Fruit fly (Drosophila melanogaster): Measurements from ENCODE around the gene fusl.

The fusl gene

DNA sequence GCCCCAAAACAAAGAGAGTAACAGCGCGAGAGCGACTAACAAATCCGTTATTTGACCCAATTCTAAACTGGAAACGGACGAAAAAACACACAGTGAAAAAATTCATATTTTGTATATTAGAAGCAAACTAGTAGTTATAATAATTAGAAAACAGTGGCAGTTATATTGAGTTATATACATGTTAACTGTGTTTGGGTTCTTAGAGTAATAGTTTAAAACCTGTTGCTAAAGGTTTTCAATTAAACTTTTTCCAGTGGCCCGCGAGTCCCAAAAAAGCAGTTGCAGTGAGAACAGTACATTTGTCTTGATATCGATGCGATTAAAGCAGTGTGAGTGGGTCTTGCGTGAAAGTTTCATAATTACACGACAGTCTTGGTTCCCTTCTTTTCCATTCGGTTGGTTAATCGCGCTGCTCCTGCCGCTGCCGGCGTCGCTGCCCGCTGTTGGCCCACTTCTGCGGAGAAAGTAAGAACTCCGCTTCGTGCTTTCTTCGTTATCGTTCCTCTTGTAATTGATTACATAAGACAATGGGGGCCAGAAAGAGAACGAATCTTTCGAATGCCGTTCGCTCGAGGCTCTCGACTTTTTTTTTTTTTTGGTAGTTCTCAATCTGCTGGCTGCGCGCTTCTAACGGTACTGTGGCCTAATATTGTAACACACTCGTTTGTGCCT, 40.4 kb downstream of the fusl start:
- TF ChIP-seq Snoo (tag; optimal IDR thresholded peaks at IDR 0.05) (peak; percentile 91), Pif1A (GFP tag; optimal IDR thresholded peaks at IDR 0.05) (peak; percentile 4), CG12605 (GFP tag; IDR thresholded peaks at IDR 0.05) (no peak), CG9948 (tag; optimal IDR thresholded peaks at IDR 0.05) (no peak), CG8301 (tag; optimal IDR thresholded peaks at IDR 0.05) (peak; percentile 83), rn (GFP tag; IDR thresholded peaks at IDR 0.05) (no peak), Pif1B (GFP tag; optimal IDR thresholded peaks at IDR 0.05) (peak; percentile 28), CG13204 (GFP tag; optimal IDR thresholded peaks at IDR 0.05) (no peak), CG10348 (GFP tag; IDR thresholded peaks at IDR 0.05) (no peak), D1 (tag; optimal IDR thresholded peaks at IDR 0.05) (no peak), CG32121 (GFP tag; IDR thresholded peaks at IDR 0.05) (peak; percentile 34; the same call in 1 of the 2 replicates), Ets98B (GFP tag; IDR thresholded peaks at IDR 0.05) (0 out of 2 replicates have a peak, but pooled peaks have one; percentile 25), CG14655 (GFP tag; optimal IDR thresholded peaks at IDR 0.05) (peak; percentile 54), fd96Ca (GFP tag; IDR thresholded peaks at IDR 0.05) (0 out of 3 replicates have a peak, but pooled peaks have one; percentile 23)

DNA sequence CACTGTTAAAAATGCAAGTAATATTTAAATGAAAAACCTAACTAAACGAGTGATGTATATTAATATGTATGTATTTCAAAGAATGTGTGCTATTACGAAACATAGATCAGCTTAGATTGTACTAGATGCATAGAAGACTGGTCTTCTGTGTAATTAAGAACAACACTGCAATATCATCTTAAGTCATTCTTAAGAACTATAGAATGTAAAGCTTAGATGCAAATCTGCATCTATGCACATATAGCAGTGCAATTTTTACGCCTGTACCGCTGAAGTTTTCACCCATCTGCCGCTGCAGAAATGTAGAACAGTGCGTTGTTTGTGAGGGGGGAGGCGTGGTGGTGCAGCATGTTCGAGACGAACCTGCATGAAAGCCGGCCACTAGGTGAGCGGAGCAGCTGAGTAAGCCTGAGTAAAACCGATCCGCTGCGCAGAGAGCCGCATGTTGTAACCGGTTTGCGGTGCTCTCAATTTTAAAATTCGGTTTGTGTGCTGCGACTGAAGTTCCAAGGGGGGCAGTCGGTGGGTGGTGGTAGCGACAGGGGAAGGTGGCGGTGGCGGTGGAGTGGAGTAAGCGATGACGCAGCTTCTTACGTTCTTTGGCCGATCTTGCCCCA, 41.1 kb downstream of the fusl start:
- peak; percentile 85 for TF ChIP-seq Pif1A (GFP tag; optimal IDR thresholded peaks at IDR 0.05)
- peak; percentile 81 for TF ChIP-seq CG14655 (GFP tag; optimal IDR thresholded peaks at IDR 0.05)
- TF ChIP-seq gl (tag; optimal IDR thresholded peaks at IDR 0.05), result peak; percentile 86
- TF ChIP-seq CG34367 (tag; optimal IDR thresholded peaks at IDR 0.05), result peak; percentile 88
- TF ChIP-seq CG13204 (GFP tag; optimal IDR thresholded peaks at IDR 0.05), result peak; percentile 96
- TF ChIP-seq rn (GFP tag; IDR thresholded peaks at IDR 0.05), result 0 out of 2 replicates have a peak, but pooled peaks have one; percentile 16
- TF ChIP-seq CG12605 (GFP tag; IDR thresholded peaks at IDR 0.05), result no peak
- TF ChIP-seq CG8301 (tag; optimal IDR thresholded peaks at IDR 0.05), result peak; percentile 88
- no peak for TF ChIP-seq fd96Ca (GFP tag; IDR thresholded peaks at IDR 0.05)
- TF ChIP-seq CG15710 (tag; optimal IDR thresholded peaks at IDR 0.05), result peak; percentile 91
- peak; percentile 96 for TF ChIP-seq CG8159 (tag; optimal IDR thresholded peaks at IDR 0.05)
- no peak for TF ChIP-seq CG32121 (GFP tag; IDR thresholded peaks at IDR 0.05)
- peak; percentile 89 for TF ChIP-seq CG9948 (tag; optimal IDR thresholded peaks at IDR 0.05)
- TF ChIP-seq CG10348 (GFP tag; IDR thresholded peaks at IDR 0.05), result no peak
- peak; percentile 84 for TF ChIP-seq D1 (tag; optimal IDR thresholded peaks at IDR 0.05)
- no peak for TF ChIP-seq Ets98B (GFP tag; IDR thresholded peaks at IDR 0.05)
- TF ChIP-seq CG17806 (tag; optimal IDR thresholded peaks at IDR 0.05), result peak; percentile 94
- TF ChIP-seq EcR (GFP tag; optimal IDR thresholded peaks at IDR 0.05), result peak; percentile 83
- TF ChIP-seq Pif1B (GFP tag; optimal IDR thresholded peaks at IDR 0.05), result peak; percentile 78
- no peak for TF ChIP-seq Snoo (tag; optimal IDR thresholded peaks at IDR 0.05)
- no peak; the same call in 2 of the 3 replicates for TF ChIP-seq CG4496 (GFP tag; IDR thresholded peaks at IDR 0.05)

DNA sequence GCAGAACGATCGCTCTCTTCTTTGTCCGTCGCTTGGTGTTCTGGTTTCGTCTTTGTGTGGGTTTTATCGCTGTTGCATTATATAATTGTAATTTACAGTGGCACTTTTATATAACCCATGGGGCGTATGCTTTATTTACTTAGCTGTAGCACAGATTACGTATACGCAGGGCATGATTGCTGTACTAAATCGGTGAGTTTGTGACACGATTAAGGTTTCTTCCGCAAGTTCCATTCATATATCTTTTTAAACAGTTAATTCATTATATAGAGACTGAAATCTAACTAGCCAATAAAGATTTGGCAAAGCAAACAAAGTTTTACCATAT, 42.7 kb downstream of the fusl start:
- TF ChIP-seq CG17806 (tag; optimal IDR thresholded peaks at IDR 0.05) (no peak), EcR (GFP tag; optimal IDR thresholded peaks at IDR 0.05) (no peak), Pif1A (GFP tag; optimal IDR thresholded peaks at IDR 0.05) (peak; percentile 3), CG15710 (tag; optimal IDR thresholded peaks at IDR 0.05) (no peak), CG13204 (GFP tag; optimal IDR thresholded peaks at IDR 0.05) (no peak), Pif1B (GFP tag; optimal IDR thresholded peaks at IDR 0.05) (no peak), rn (GFP tag; IDR thresholded peaks at IDR 0.05) (no peak), CG10348 (GFP tag; IDR thresholded peaks at IDR 0.05) (no peak), Snoo (tag; optimal IDR thresholded peaks at IDR 0.05) (no peak)

DNA sequence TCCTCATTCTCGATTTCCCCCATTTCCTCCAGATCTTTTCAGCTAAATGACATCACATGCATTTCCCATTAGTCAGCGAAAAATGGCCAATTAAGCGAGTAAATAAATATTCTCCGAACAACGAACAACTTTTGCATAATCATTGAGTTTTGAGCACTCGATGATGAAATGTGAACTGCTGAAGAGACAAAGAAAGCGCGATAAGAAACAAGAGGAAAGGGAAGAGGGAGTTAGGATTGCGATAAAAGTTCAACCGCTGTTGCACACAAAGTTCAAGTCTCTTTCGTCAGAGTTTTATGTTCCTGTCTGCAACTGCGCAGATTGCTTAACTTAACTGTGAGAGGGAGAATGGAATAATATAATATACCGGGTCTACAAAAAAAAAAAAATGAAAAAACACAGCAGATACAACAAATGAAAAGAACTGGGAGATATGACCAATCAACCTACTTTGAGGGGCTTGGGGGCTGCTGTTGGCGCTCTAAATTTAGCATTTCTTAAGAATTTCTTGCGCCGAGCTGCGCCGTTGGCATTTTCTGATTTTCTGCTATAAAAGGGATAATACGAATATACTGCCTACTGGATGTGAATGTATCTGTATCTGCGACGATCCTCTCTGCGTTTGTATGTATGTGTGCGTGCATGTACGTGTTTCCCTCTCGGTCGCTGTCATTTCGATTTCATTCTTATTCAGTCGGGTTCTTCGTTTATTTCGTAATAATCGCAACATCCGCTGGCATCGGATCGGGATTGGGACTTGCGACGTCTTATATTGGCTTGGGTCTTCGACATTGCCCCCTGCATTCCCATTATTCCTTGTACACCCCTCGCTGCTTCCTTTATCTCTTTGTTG, 43.3 kb downstream of the fusl start:
- TF ChIP-seq EcR (GFP tag; optimal IDR thresholded peaks at IDR 0.05) (peak; percentile 98), Pif1B (GFP tag; optimal IDR thresholded peaks at IDR 0.05) (peak; percentile 63), CG12605 (GFP tag; IDR thresholded peaks at IDR 0.05) (peak; percentile 23; the same call in 1 of the 2 replicates), CG17806 (tag; optimal IDR thresholded peaks at IDR 0.05) (no peak), Ets98B (GFP tag; IDR thresholded peaks at IDR 0.05) (0 out of 2 replicates have a peak, but pooled peaks have one; percentile 8), CG14655 (GFP tag; optimal IDR thresholded peaks at IDR 0.05) (peak; percentile 8), CG8159 (tag; optimal IDR thresholded peaks at IDR 0.05) (peak; percentile 14), CG4496 (GFP tag; IDR thresholded peaks at IDR 0.05) (peak; percentile 22; the same call in 1 of the 3 replicates), rn (GFP tag; IDR thresholded peaks at IDR 0.05) (no peak), CG9948 (tag; optimal IDR thresholded peaks at IDR 0.05) (no peak), CG10348 (GFP tag; IDR thresholded peaks at IDR 0.05) (no peak), CG8301 (tag; optimal IDR thresholded peaks at IDR 0.05) (no peak), fd96Ca (GFP tag; IDR thresholded peaks at IDR 0.05) (no peak; the same call in 2 of the 3 replicates), Snoo (tag; optimal IDR thresholded peaks at IDR 0.05) (no peak), gl (tag; optimal IDR thresholded peaks at IDR 0.05) (peak; percentile 20), CG13204 (GFP tag; optimal IDR thresholded peaks at IDR 0.05) (peak; percentile 79), CG15710 (tag; optimal IDR thresholded peaks at IDR 0.05) (no peak)

DNA sequence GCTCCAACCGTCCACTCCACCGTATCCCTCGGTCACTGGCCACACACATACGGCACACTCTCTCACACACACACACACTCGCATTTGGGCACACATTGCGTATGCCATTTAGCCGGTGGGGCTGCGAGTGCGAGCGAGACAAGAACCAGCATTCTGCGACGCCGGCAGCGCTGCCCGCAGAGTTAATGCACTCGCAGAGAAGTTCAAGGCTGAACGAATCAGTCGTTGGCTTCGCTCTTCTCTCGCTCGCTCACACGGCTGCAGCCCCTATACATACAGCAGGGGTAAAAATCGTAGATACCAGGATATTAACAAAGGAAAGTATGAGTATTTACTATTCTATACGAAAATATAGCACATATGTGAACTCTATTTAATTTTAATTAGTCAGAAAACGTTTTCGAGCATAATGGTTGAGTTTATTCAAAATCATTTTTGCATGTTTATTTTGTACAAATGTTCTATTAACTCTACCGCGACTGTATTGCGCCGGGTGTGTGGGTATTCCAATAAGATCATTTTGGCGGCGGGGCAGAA, 44.8 kb downstream of the fusl start:
- TF ChIP-seq CG8159 (tag; optimal IDR thresholded peaks at IDR 0.05) (peak; percentile 98), CG4496 (GFP tag; IDR thresholded peaks at IDR 0.05) (peak; percentile 94), Ets98B (GFP tag; IDR thresholded peaks at IDR 0.05) (peak; percentile 88), CG10348 (GFP tag; IDR thresholded peaks at IDR 0.05) (0 out of 2 replicates have a peak, but pooled peaks have one; percentile 35), CG8301 (tag; optimal IDR thresholded peaks at IDR 0.05) (peak; percentile 94), rn (GFP tag; IDR thresholded peaks at IDR 0.05) (peak; percentile 77), fd96Ca (GFP tag; IDR thresholded peaks at IDR 0.05) (no peak; the same call in none of the 3 replicates), Pif1B (GFP tag; optimal IDR thresholded peaks at IDR 0.05) (peak; percentile 93), CG17806 (tag; optimal IDR thresholded peaks at IDR 0.05) (peak; percentile 97), CG15710 (tag; optimal IDR thresholded peaks at IDR 0.05) (peak; percentile 98), gl (tag; optimal IDR thresholded peaks at IDR 0.05) (peak; percentile 97), EcR (GFP tag; optimal IDR thresholded peaks at IDR 0.05) (peak; percentile 100), Pif1A (GFP tag; optimal IDR thresholded peaks at IDR 0.05) (peak; percentile 96), CG34367 (tag; optimal IDR thresholded peaks at IDR 0.05) (peak; percentile 96), CG12605 (GFP tag; IDR thresholded peaks at IDR 0.05) (peak; percentile 93), Snoo (tag; optimal IDR thresholded peaks at IDR 0.05) (peak; percentile 93), CG14655 (GFP tag; optimal IDR thresholded peaks at IDR 0.05) (peak; percentile 91), CG32121 (GFP tag; IDR thresholded peaks at IDR 0.05) (peak; percentile 87), D1 (tag; optimal IDR thresholded peaks at IDR 0.05) (peak; percentile 91), CG13204 (GFP tag; optimal IDR thresholded peaks at IDR 0.05) (peak; percentile 92), CG9948 (tag; optimal IDR thresholded peaks at IDR 0.05) (peak; percentile 97)
